Worm (Caenorhabditis elegans): ENCODE measurements around the gene srw-44.

DNA sequence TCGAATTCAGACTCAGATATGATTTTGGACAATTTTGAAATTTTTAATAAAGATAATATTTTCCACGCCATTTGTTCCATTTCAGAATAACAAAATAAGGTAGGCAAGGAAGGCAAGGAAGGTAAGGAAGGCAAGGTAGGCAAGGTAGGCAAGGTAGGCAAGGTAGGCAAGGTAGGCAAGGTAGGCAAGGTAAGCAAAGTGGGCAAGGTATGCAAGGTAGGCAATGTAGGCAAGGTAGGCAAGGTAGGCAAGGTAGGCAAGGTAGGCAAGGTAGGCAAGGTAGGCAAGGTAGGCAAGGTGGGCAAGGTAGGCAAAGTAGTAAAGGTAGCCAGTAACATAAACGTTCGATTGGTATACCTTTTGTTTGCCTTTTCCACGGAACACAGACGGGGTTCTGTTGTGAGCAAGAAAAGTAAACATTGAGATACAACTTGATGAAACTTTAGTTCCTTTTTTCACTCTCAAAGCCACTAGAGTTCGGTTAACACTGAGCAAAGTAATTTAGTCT is 19.7 kb downstream of the srw-44 start, which contains the start of gene Y70C5C.1:
- TF ChIP-seq ets-4 (GFP tag; optimal IDR thresholded peaks at IDR 0.05) (no peak), hrde-1 (tag; optimal IDR thresholded peaks at IDR 0.05; ENCODE audit: borderline replicate concordance) (no peak), ccch-3 (GFP tag; optimal IDR thresholded peaks at IDR 0.05) (no peak)
